Fruit fly (Drosophila melanogaster) whole organism, embryonic: ENCODE results near the gene mnd.
A peak's percentile ranks its signal among the peaks of the same experiment; 100 is the strongest.

Experiments used
- Bgb ChIP-seq: fragments of 200-800 bp; sonication (Bioruptor generic); IDR thresholded peaks from 2 replicates; pipeline ENCODE4 v1.3.6; 2022; ENCODE audit warnings: missing biosample characterization, missing genetic modification characterization; ENCODE audit not compliant: partially characterized antibody
- BtbVII ChIP-seq: fragments of 200-800 bp; sonication (Bioruptor generic); optimal IDR thresholded peaks from 3 replicates; lab custom pipeline; 2017; ENCODE audit warnings: missing biosample characterization, mild to moderate bottlenecking, missing genetic modification characterization
- CG10147 ChIP-seq: fragments of 200-800 bp; sonication (Bioruptor generic); optimal IDR thresholded peaks from 2 replicates; lab custom pipeline; 2019; ENCODE audit warnings: missing biosample characterization, mild to moderate bottlenecking, missing genetic modification characterization, moderate library complexity
- CG10209 ChIP-seq: fragments of 200-800 bp; sonication (Bioruptor generic); optimal IDR thresholded peaks from 3 replicates; lab custom pipeline; 2017; ENCODE audit warnings: missing biosample characterization, mild to moderate bottlenecking, missing genetic modification characterization, missing genetic modification reagents
- CG10366 ChIP-seq: fragments of 200-800 bp; sonication (Bioruptor generic); IDR thresholded peaks from 2 replicates; pipeline ENCODE4 v1.3.6; 2022; ENCODE audit warnings: missing biosample characterization, missing genetic modification characterization
- CG11398 ChIP-seq: fragments of 200-800 bp; sonication (Bioruptor generic); optimal IDR thresholded peaks from 2 replicates; lab custom pipeline; 2016; ENCODE audit warnings: missing biosample characterization, missing genetic modification characterization
- CG11504 ChIP-seq: fragments of 200-800 bp; sonication (Bioruptor generic); optimal IDR thresholded peaks from 3 replicates; lab custom pipeline; 2019; ENCODE audit warnings: missing biosample characterization, mild to moderate bottlenecking, missing genetic modification characterization, moderate library complexity
- CG12104 ChIP-seq: fragments of 200-800 bp; sonication (Bioruptor generic); optimal IDR thresholded peaks from 3 replicates; lab custom pipeline; 2016; ENCODE audit warnings: missing biosample characterization, missing genetic modification characterization
- CG1233 ChIP-seq: fragments of 200-800 bp; sonication (Bioruptor generic); optimal IDR thresholded peaks from 4 replicates; lab custom pipeline; 2018; ENCODE audit warnings: missing biosample characterization, mild to moderate bottlenecking, missing genetic modification characterization
- CG1603 ChIP-seq: fragments of 200-800 bp; sonication (Bioruptor generic); optimal IDR thresholded peaks from 2 replicates; lab custom pipeline; 2019; ENCODE audit warnings: missing biosample characterization, mild to moderate bottlenecking, missing genetic modification characterization, moderate library complexity
- CG16779 ChIP-seq: fragments of 200-800 bp; sonication (Bioruptor generic); IDR thresholded peaks from 2 replicates; pipeline ENCODE4 v1.3.6; 2022; ENCODE audit warnings: missing biosample characterization, missing genetic modification characterization
- CG16813 ChIP-seq: fragments of 200-800 bp; sonication (Bioruptor generic); IDR thresholded peaks from 3 replicates; pipeline ENCODE4 v1.3.6; 2022; ENCODE audit warnings: missing biosample characterization, missing genetic modification characterization; ENCODE audit not compliant: partially characterized antibody
- CG18599 ChIP-seq: fragments of 200-800 bp; sonication (Bioruptor generic); optimal IDR thresholded peaks from 3 replicates; lab custom pipeline; 2017; ENCODE audit warnings: missing biosample characterization, missing genetic modification characterization, mild to moderate bottlenecking, moderate library complexity, missing genetic modification reagents
- CG2875 ChIP-seq: fragments of 200-800 bp; sonication (Bioruptor generic); optimal IDR thresholded peaks from 2 replicates; lab custom pipeline; 2017; ENCODE audit warnings: missing biosample characterization, mild to moderate bottlenecking, missing genetic modification characterization, missing genetic modification reagents
- CG31388 ChIP-seq: fragments of 200-800 bp; sonication (Bioruptor generic); optimal IDR thresholded peaks from 2 replicates; lab custom pipeline; 2016; ENCODE audit warnings: missing biosample characterization, missing genetic modification characterization
- CG32772 ChIP-seq: fragments of 200-800 bp; sonication (Bioruptor generic); IDR thresholded peaks from 2 replicates; pipeline ENCODE4 v1.3.6; 2022; ENCODE audit warnings: missing biosample characterization, missing genetic modification characterization
- CG3847 ChIP-seq: fragments of 200-800 bp; sonication (Bioruptor generic); IDR thresholded peaks from 2 replicates; pipeline ENCODE4 v1.3.6; 2022; ENCODE audit warnings: missing biosample characterization, missing genetic modification characterization
- CG42726 ChIP-seq: fragments of 200-800 bp; sonication (Bioruptor generic); IDR thresholded peaks from 2 replicates; pipeline ENCODE4 v1.3.6; 2022; ENCODE audit warnings: missing biosample characterization, missing genetic modification characterization; ENCODE audit not compliant: partially characterized antibody
- CG4730 ChIP-seq: fragments of 200-800 bp; sonication (Bioruptor generic); IDR thresholded peaks from 2 replicates; pipeline ENCODE4 v1.3.6; 2022; ENCODE audit warnings: missing biosample characterization, missing genetic modification characterization
- CG6689 ChIP-seq: fragments of 200-800 bp; sonication (Bioruptor generic); IDR thresholded peaks from 2 replicates; pipeline ENCODE4 v1.3.6; 2022; ENCODE audit warnings: missing biosample characterization, missing genetic modification characterization
- CG8089 ChIP-seq: fragments of 200-800 bp; sonication (Bioruptor generic); optimal IDR thresholded peaks from 3 replicates; lab custom pipeline; 2016; ENCODE audit warnings: missing biosample characterization, missing genetic modification characterization
- CG8924 ChIP-seq: fragments of 200-800 bp; optimal IDR thresholded peaks from 3 replicates; lab custom pipeline; 2019; ENCODE audit warnings: missing biosample characterization, mild to moderate bottlenecking, missing genetic modification characterization, moderate library complexity
- CG8944 ChIP-seq: fragments of 200-800 bp; sonication (Bioruptor generic); optimal IDR thresholded peaks from 3 replicates; lab custom pipeline; 2016; ENCODE audit warnings: missing biosample characterization, missing genetic modification characterization
- CG9215 ChIP-seq: fragments of 200-800 bp; sonication (Bioruptor generic); IDR thresholded peaks from 2 replicates; pipeline ENCODE4 v1.3.6; 2022; ENCODE audit warnings: missing biosample characterization, missing genetic modification characterization
- Dad ChIP-seq: fragments of 200-800 bp; sonication (Bioruptor generic); optimal IDR thresholded peaks from 3 replicates; lab custom pipeline; 2016; ENCODE audit warnings: missing biosample characterization, missing genetic modification characterization
- Ets97D ChIP-seq: fragments of 200-800 bp; sonication (Bioruptor generic); optimal IDR thresholded peaks from 3 replicates; lab custom pipeline; 2016; ENCODE audit warnings: missing biosample characterization, missing genetic modification characterization
- HmgZ ChIP-seq: fragments of 200-800 bp; sonication (Bioruptor generic); optimal IDR thresholded peaks from 2 replicates; lab custom pipeline; 2018; ENCODE audit warnings: missing biosample characterization, mild to moderate bottlenecking, missing genetic modification characterization
- Lhr ChIP-seq: fragments of 200-800 bp; sonication (Bioruptor generic); optimal IDR thresholded peaks from 3 replicates; lab custom pipeline; 2017; ENCODE audit warnings: mild to moderate bottlenecking, missing biosample characterization, missing genetic modification reagents, missing genetic modification characterization
- Lpt ChIP-seq: fragments of >200 bp; optimal IDR thresholded peaks from 2 replicates; lab custom pipeline; 2018; ENCODE audit warnings: missing biosample characterization, missing genetic modification characterization
- Max ChIP-seq: fragments of 200-800 bp; sonication (Bioruptor generic); optimal IDR thresholded peaks from 2 replicates; lab custom pipeline; 2016; ENCODE audit warnings: missing biosample characterization, mild to moderate bottlenecking, missing genetic modification characterization
- Nf-YA ChIP-seq: fragments of 200-800 bp; sonication (Bioruptor generic); IDR thresholded peaks from 2 replicates; pipeline ENCODE4 v1.3.6; 2022; ENCODE audit warnings: missing biosample characterization, missing genetic modification characterization
- Nf-YB ChIP-seq: fragments of 200-800 bp; sonication (Bioruptor generic); optimal IDR thresholded peaks from 3 replicates; lab custom pipeline; 2019; ENCODE audit warnings: missing biosample characterization, mild to moderate bottlenecking, missing genetic modification characterization, moderate library complexity
- Ravus ChIP-seq: fragments of 200-800 bp; sonication (Bioruptor generic); IDR thresholded peaks from 2 replicates; pipeline ENCODE4 v1.3.6; 2022; ENCODE audit warnings: missing biosample characterization, missing genetic modification characterization
- Six4 ChIP-seq: fragments of 200-800 bp; sonication (Bioruptor generic); optimal IDR thresholded peaks from 2 replicates; lab custom pipeline; 2016; ENCODE audit warnings: missing biosample characterization, missing genetic modification characterization
- Spps ChIP-seq: fragments of 200-800 bp; sonication (Bioruptor generic); optimal IDR thresholded peaks from 2 replicates; lab custom pipeline; 2018; ENCODE audit warnings: missing biosample characterization, mild to moderate bottlenecking, missing genetic modification characterization
- Xrp1 ChIP-seq: fragments of 200-800 bp; sonication (Bioruptor generic); IDR thresholded peaks from 2 replicates; pipeline ENCODE4 v1.3.6; 2022; ENCODE audit warnings: missing biosample characterization, missing genetic modification characterization
- disco-r ChIP-seq: fragments of 200-800 bp; sonication (Bioruptor generic); optimal IDR thresholded peaks from 2 replicates; lab custom pipeline; 2016; ENCODE audit warnings: missing biosample characterization, missing genetic modification characterization
- ftz-f1 ChIP-seq: fragments of 200-800 bp; sonication (Bioruptor generic); optimal IDR thresholded peaks from 2 replicates; lab custom pipeline; 2016; ENCODE audit warnings: missing biosample characterization, missing genetic modification characterization
- gem ChIP-seq: fragments of 200-800 bp; sonication (Bioruptor generic); optimal IDR thresholded peaks from 2 replicates; lab custom pipeline; 2019; ENCODE audit warnings: missing biosample characterization, mild to moderate bottlenecking, missing genetic modification characterization, moderate library complexity
- hbn ChIP-seq: fragments of 200-800 bp; sonication (Bioruptor generic); IDR thresholded peaks from 2 replicates; pipeline ENCODE4 v1.3.6; 2022; ENCODE audit warnings: missing biosample characterization, missing genetic modification characterization; ENCODE audit not compliant: partially characterized antibody
- ken ChIP-seq: fragments of 200-800 bp; sonication (Bioruptor generic); IDR thresholded peaks from 3 replicates; pipeline ENCODE4 v1.3.6; 2022; ENCODE audit warnings: missing biosample characterization, missing genetic modification characterization
- mam ChIP-seq: fragments of 200-800 bp; sonication (Bioruptor generic); optimal IDR thresholded peaks from 3 replicates; lab custom pipeline; 2016; ENCODE audit warnings: missing biosample characterization, missing genetic modification characterization
- nerfin-2 ChIP-seq: fragments of 200-800 bp; sonication (Bioruptor generic); IDR thresholded peaks from 2 replicates; pipeline ENCODE4 v1.3.6; 2022; ENCODE audit warnings: missing biosample characterization, missing genetic modification characterization; ENCODE audit not compliant: partially characterized antibody
- org-1 ChIP-seq: fragments of 200-800 bp; sonication (Bioruptor generic); optimal IDR thresholded peaks from 2 replicates; lab custom pipeline; 2017; ENCODE audit warnings: missing biosample characterization, missing genetic modification characterization
- otp ChIP-seq: fragments of 200-800 bp; sonication (Bioruptor generic); IDR thresholded peaks from 3 replicates; pipeline ENCODE4, ENCODE4 v1.3.6; 2022; ENCODE audit warnings: missing biosample characterization, missing genetic modification characterization
- peb ChIP-seq: fragments of 200-800 bp; sonication (Bioruptor generic); IDR thresholded peaks from 2 replicates; pipeline ENCODE4 v1.3.6; 2022; ENCODE audit warnings: missing biosample characterization, missing genetic modification characterization
- pnt ChIP-seq: fragments of 200-800 bp; sonication (Bioruptor generic); optimal IDR thresholded peaks from 3 replicates; lab custom pipeline; 2016; ENCODE audit warnings: missing biosample characterization, missing genetic modification characterization
- slou ChIP-seq: fragments of 200-800 bp; sonication (Bioruptor generic); optimal IDR thresholded peaks from 3 replicates; lab custom pipeline; 2016; ENCODE audit warnings: missing biosample characterization, missing genetic modification characterization
- so ChIP-seq: fragments of 200-800 bp; sonication (Bioruptor generic); IDR thresholded peaks from 3 replicates; pipeline ENCODE4 v1.3.6; 2022; ENCODE audit warnings: missing biosample characterization, missing genetic modification characterization
- tio ChIP-seq: fragments of 200-800 bp; sonication (Bioruptor generic); optimal IDR thresholded peaks from 2 replicates; lab custom pipeline; 2017; ENCODE audit warnings: missing biosample characterization, missing genetic modification characterization, inconsistent platforms
- vnd ChIP-seq: fragments of 200-800 bp; sonication (Bioruptor generic); IDR thresholded peaks from 3 replicates; pipeline ENCODE4 v1.3.6; 2022; ENCODE audit warnings: missing biosample characterization, missing genetic modification characterization; ENCODE audit not compliant: partially characterized antibody
- yki ChIP-seq: fragments of >200 bp; optimal IDR thresholded peaks from 3 replicates; lab custom pipeline; 2018

The mnd gene

DNA sequence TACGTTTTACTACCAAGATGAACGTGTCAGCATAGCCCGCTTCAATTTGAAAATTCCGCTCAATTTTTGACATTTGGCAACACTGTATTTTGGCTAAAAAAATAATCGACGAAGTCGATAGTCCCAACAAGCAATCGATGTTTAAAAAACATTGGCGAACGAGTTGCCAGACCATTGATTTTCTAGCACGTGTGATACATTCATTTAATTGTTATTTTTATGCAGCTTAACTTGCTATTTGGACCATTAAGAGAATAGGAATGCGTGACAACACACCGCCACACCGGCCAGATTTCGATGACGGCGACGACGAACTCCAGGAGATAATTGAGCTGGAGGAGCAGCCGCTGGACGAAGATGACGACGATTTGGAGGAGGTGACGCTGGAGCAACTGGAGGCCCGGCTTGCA, 2.2 kb upstream of the mnd start, which contains the start of gene CG5114 (continued):
- TF ChIP-seq CG18599 (no peak), CG6689 (no peak), CG10147 (GFP tag; lab: Kevin White, UChicago) (peak; percentile 22), Spps (tag; lab: Kevin White, UChicago) (no peak), yki (lab: Kevin White, UChicago) (no peak), CG4730 (GFP tag; lab: Robert Waterston, UW) (no peak), CG10209 (no peak), nerfin-2 (GFP tag; lab: Robert Waterston, UW) (peak; percentile 78), CG2875 (GFP tag; lab: Kevin White, UChicago) (no peak), CG9215 (GFP tag; lab: Robert Waterston, UW) (no peak), CG11398 (GFP tag; lab: Kevin White, UChicago) (peak; percentile 40), slou (GFP tag; lab: Kevin White, UChicago) (no peak), Bgb (GFP tag; lab: Robert Waterston, UW) (peak; percentile 94), CG16813 (GFP tag; lab: Robert Waterston, UW) (peak; percentile 87), Nf-YA (no peak), Ravus (GFP tag; lab: Robert Waterston, UW) (no peak), vnd (GFP tag; lab: Robert Waterston, UW) (peak; percentile 84), CG8944 (peak; percentile 24), mam (GFP tag; lab: Kevin White, UChicago) (peak; percentile 55), HmgZ (tag; lab: Kevin White, UChicago) (peak; percentile 80), Lhr (GFP tag; lab: Kevin White, UChicago) (peak; percentile 38), CG12104 (GFP tag; lab: Kevin White, UChicago) (no peak), org-1 (GFP tag; lab: Kevin White, UChicago) (no peak), Nf-YB (no peak), ken (GFP tag; lab: Robert Waterston, UW) (0 out of 3 replicates have a peak, but pooled peaks have one; percentile 39), Ets97D (GFP tag; lab: Kevin White, UChicago) (peak; percentile 85), ftz-f1 (GFP tag; lab: Kevin White, UChicago) (peak; percentile 46), CG10366 (GFP tag; lab: Robert Waterston, UW) (no peak), disco-r (GFP tag; lab: Kevin White, UChicago) (no peak), Lpt (GFP tag; lab: Kevin White, UChicago) (no peak), Max (GFP tag; lab: Kevin White, UChicago) (peak; percentile 96), Xrp1 (GFP tag; lab: Robert Waterston, UW) (peak; percentile 57; the same call in 1 of the 2 replicates), tio (GFP tag; lab: Kevin White, UChicago) (no peak), CG32772 (GFP tag; lab: Robert Waterston, UW) (no peak), pnt (GFP tag; lab: Kevin White, UChicago) (no peak), gem (tag; lab: Kevin White, UChicago) (peak; percentile 29), CG16779 (GFP tag; lab: Robert Waterston, UW) (no peak), CG8089 (GFP tag; lab: Kevin White, UChicago) (no peak), hbn (GFP tag; lab: Robert Waterston, UW) (peak; percentile 93), CG1233 (no peak), CG8924 (peak; percentile 52), CG42726 (peak; percentile 93), otp (no peak), BtbVII (GFP tag; lab: Kevin White, UChicago) (no peak), Six4 (no peak), peb (GFP tag; lab: Robert Waterston, UW) (0 out of 2 replicates have a peak, but pooled peaks have one; percentile 27), CG31388 (GFP tag; lab: Kevin White, UChicago) (no peak), CG11504 (tag; lab: Kevin White, UChicago) (peak; percentile 56), so (no peak), CG1603 (tag; lab: Kevin White, UChicago) (peak; percentile 88), Dad (peak; percentile 37), CG3847 (GFP tag; lab: Robert Waterston, UW) (peak; percentile 89)
